Fruit fly (Drosophila melanogaster) whole organism, wandering third instar larva: Measurements from ENCODE around the gene CG42536.

Experiments
- CG9705 ChIP-seq: fragments of 200-800 bp; sonication (Bioruptor generic); optimal IDR thresholded peaks from 2 replicates; lab custom pipeline; 2018; ENCODE audit warnings: missing biosample characterization, mild to moderate bottlenecking, missing genetic modification characterization
- Dif ChIP-seq: fragments of 200-275, 200-300 bp; sonication (Bioruptor generic); optimal IDR thresholded peaks from 2 replicates; lab custom pipeline; 2018; ENCODE audit warnings: missing biosample characterization, missing genetic modification characterization; ENCODE audit not compliant: partially characterized antibody
- Hr83 ChIP-seq: fragments of 200-300 bp; sonication (Bioruptor generic); optimal IDR thresholded peaks from 2 replicates; lab custom pipeline; 2016; ENCODE audit warnings: missing biosample characterization, mild to moderate bottlenecking, missing genetic modification characterization, moderate library complexity; ENCODE audit not compliant: poor library complexity, severe bottlenecking
- N ChIP-seq: fragments of >200 bp; optimal IDR thresholded peaks from 2 replicates; lab custom pipeline; 2018; ENCODE audit warnings: missing biosample characterization, missing external identifiers, missing genetic modification characterization
- OdsH ChIP-seq: fragments of 200-800 bp; sonication (Bioruptor generic); optimal IDR thresholded peaks from 2 replicates; lab custom pipeline; 2016; ENCODE audit warnings: missing biosample characterization, mild to moderate bottlenecking, missing genetic modification characterization
- brk ChIP-seq: fragments of 200-800 bp; sonication (Bioruptor generic); optimal IDR thresholded peaks from 2 replicates; lab custom pipeline; 2016; ENCODE audit warnings: missing biosample characterization, mild to moderate bottlenecking, missing genetic modification characterization
- jim ChIP-seq: fragments of 175-275, 200-325 bp; sonication (Bioruptor generic); optimal IDR thresholded peaks from 2 replicates; lab custom pipeline; 2016; ENCODE audit warnings: missing biosample characterization, mild to moderate bottlenecking, missing genetic modification characterization
- pan ChIP-seq: fragments of >200 bp; optimal IDR thresholded peaks from 2 replicates; lab custom pipeline; 2017
- tai ChIP-seq: sonication (Bioruptor generic); optimal IDR thresholded peaks from 2 replicates; lab custom pipeline; 2016; ENCODE audit warnings: missing biosample characterization, missing genetic modification characterization
- woc ChIP-seq: sonication (Bioruptor generic); optimal IDR thresholded peaks from 2 replicates; lab custom pipeline; 2016; ENCODE audit warnings: missing biosample characterization, mild to moderate bottlenecking, missing genetic modification characterization

DNA sequence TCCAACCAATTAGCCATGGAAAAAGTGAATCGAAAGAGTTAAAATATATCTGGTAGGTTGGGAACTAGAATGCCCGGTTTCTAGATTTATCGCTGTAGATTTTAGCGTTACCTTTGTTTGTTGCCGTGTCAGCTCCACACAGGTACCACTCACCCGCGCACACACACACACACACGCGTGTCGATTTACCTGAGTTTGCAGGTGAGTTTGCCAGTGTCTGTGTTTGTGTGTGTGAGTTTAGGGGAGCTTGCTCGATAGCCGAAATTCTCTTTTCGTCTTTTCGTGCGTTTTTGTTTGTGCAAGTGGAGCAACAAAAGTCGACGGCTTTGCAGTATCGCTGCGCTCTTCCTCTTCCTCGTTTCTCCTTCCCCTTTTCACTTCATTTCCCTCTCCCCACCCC, 37.5 kb upstream of the CG42536 start:
- no peak for TF ChIP-seq pan
- TF ChIP-seq jim (GFP tag; lab: Kevin White, UChicago), result no peak
- TF ChIP-seq OdsH, result peak; percentile 15
- TF ChIP-seq Hr83 (GFP tag; lab: Kevin White, UChicago), result peak; percentile 34
- TF ChIP-seq CG9705 (GFP tag; lab: Kevin White, UChicago), result no peak
- no peak for TF ChIP-seq woc (GFP tag; lab: Kevin White, UChicago)
- no peak for TF ChIP-seq tai (GFP tag; lab: Kevin White, UChicago)
- no peak for TF ChIP-seq brk (GFP tag; lab: Kevin White, UChicago)
- TF ChIP-seq N (GFP tag; lab: Kevin White, UChicago), result no peak
- peak; percentile 15 for TF ChIP-seq Dif (GFP tag; lab: Kevin White, UChicago)
